Fruit fly (Drosophila melanogaster) whole organism, adult: ENCODE data around the gene CG18649.

Source experiments
- CG14711 ChIP-seq: fragments of 200-800 bp; sonication (Bioruptor generic); optimal IDR thresholded peaks from 2 replicates; lab custom pipeline; 2018; ENCODE audit warnings: missing biosample characterization, mild to moderate bottlenecking, missing genetic modification characterization, moderate library complexity
- CG1620 ChIP-seq: fragments of 200-800 bp; sonication (Bioruptor generic); optimal IDR thresholded peaks from 2 replicates; lab custom pipeline; 2016; ENCODE audit warnings: missing biosample characterization, missing genetic modification characterization
- CG33017 ChIP-seq: fragments of 200-800 bp; sonication (Bioruptor generic); optimal IDR thresholded peaks from 2 replicates; lab custom pipeline; 2018; ENCODE audit warnings: missing biosample characterization, mild to moderate bottlenecking, missing genetic modification characterization, moderate library complexity
- CG5204 ChIP-seq: fragments of 200-800 bp; sonication (Bioruptor generic); optimal IDR thresholded peaks from 2 replicates; lab custom pipeline; 2016; ENCODE audit warnings: missing biosample characterization, missing genetic modification characterization
- CG7045 ChIP-seq: fragments of 200-800 bp; sonication (Bioruptor generic); optimal IDR thresholded peaks from 2 replicates; lab custom pipeline; 2017; ENCODE audit warnings: missing biosample characterization, mild to moderate bottlenecking, missing genetic modification characterization
- CG7101 ChIP-seq: fragments of 200-800 bp; sonication (Bioruptor generic); optimal IDR thresholded peaks from 2 replicates; lab custom pipeline; 2018; ENCODE audit warnings: missing biosample characterization, mild to moderate bottlenecking, missing genetic modification characterization, moderate library complexity
- Clk ChIP-seq: fragments of 200-800 bp; sonication (Bioruptor generic); optimal IDR thresholded peaks from 2 replicates; lab custom pipeline; 2017; ENCODE audit warnings: missing biosample characterization, missing genetic modification characterization
- Hr96 ChIP-seq: fragments of 200-800 bp; sonication (Bioruptor generic); optimal IDR thresholded peaks from 2 replicates; lab custom pipeline; 2016; ENCODE audit warnings: missing biosample characterization, missing genetic modification characterization
- Mnt ChIP-seq: fragments of 200-800 bp; sonication (Bioruptor generic); optimal IDR thresholded peaks from 2 replicates; lab custom pipeline; 2016; ENCODE audit warnings: missing biosample characterization, mild to moderate bottlenecking, missing genetic modification characterization
- bab1 ChIP-seq: fragments of 200-800 bp; sonication (Bioruptor generic); optimal IDR thresholded peaks from 3 replicates; lab custom pipeline; 2019; ENCODE audit warnings: missing biosample characterization, mild to moderate bottlenecking, missing genetic modification characterization, moderate library complexity
- cic ChIP-seq: fragments of 200-800 bp; sonication (Bioruptor generic); optimal IDR thresholded peaks from 2 replicates; lab custom pipeline; 2017; ENCODE audit warnings: missing biosample characterization, mild to moderate bottlenecking, missing genetic modification characterization, moderate library complexity
- pad ChIP-seq: fragments of 200-800 bp; sonication (Bioruptor generic); optimal IDR thresholded peaks from 3 replicates; lab custom pipeline; 2017; ENCODE audit warnings: missing biosample characterization, missing genetic modification characterization, mild to moderate bottlenecking, moderate library complexity, missing genetic modification reagents
- toe ChIP-seq: fragments of 200-800 bp; sonication (Bioruptor generic); optimal IDR thresholded peaks from 2 replicates; lab custom pipeline; 2016; ENCODE audit warnings: missing biosample characterization, missing genetic modification characterization

DNA sequence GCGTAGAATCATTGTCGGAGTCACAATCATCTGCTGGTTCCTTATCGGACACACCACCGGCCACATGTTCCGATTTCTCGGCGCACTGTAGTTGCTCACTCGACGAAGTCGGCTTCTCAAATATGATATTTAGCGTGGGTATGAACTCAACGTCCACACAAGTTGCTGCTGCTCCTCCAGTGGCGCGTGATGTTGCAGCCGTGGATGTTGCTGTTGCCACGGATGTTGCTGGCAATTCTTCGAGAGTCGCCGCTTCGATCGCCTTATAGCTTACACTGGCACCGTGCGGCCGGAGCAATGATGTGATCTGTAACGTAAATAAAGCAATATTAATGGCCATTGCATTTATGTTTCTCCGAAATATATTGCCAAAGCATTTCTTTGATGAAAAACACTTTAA lies 30.4 kb upstream of the CG18649 start:
- TF ChIP-seq Hr96 (GFP tag; lab: Kevin White, UChicago) (no peak), Clk (GFP tag; lab: Kevin White, UChicago) (no peak), CG33017 (tag; lab: Kevin White, UChicago) (no peak), pad (GFP tag; lab: Kevin White, UChicago) (no peak), CG1620 (GFP tag; lab: Kevin White, UChicago) (no peak), toe (GFP tag; lab: Kevin White, UChicago) (no peak), bab1 (GFP tag; lab: Kevin White, UChicago) (no peak), CG5204 (no peak), CG7045 (GFP tag; lab: Kevin White, UChicago) (no peak), CG7101 (no peak), Mnt (GFP tag; lab: Kevin White, UChicago) (no peak), CG14711 (tag; lab: Kevin White, UChicago) (no peak), cic (GFP tag; lab: Kevin White, UChicago) (no peak)
